Worm (Caenorhabditis elegans) whole organism, L2 larva: Measurements from ENCODE around the gene M88.4.

ENCODE experiments used
- C34F6.9 ChIP-seq: fragments of 150-350 bp; optimal IDR thresholded peaks from 2 replicates; lab custom pipeline; 2014; ENCODE audit warnings: missing biosample characterization, missing genetic modification characterization
- F13H6.1 ChIP-seq: sonication (generic microtip); optimal IDR thresholded peaks from 2 replicates; lab custom pipeline; 2016; ENCODE audit warnings: missing genetic modification characterization, missing compliant biosample characterization
- Y55F3AM.14 ChIP-seq: fragments of 200-800 bp; sonication (Bioruptor generic); optimal IDR thresholded peaks from 2 replicates; lab custom pipeline; 2018; ENCODE audit warnings: mild to moderate bottlenecking, missing genetic modification characterization, missing compliant biosample characterization
- ama-1 ChIP-seq: fragments of 150-350 bp; optimal IDR thresholded peaks from 2 replicates; lab custom pipeline; 2018; ENCODE audit warnings: inconsistent platforms
- ceh-82 ChIP-seq: fragments of 150-350 bp; optimal IDR thresholded peaks from 2 replicates; lab custom pipeline; 2014; ENCODE audit warnings: missing biosample characterization, missing genetic modification characterization
- crh-2 ChIP-seq: sonication (generic microtip); optimal IDR thresholded peaks from 2 replicates; lab custom pipeline; 2017; ENCODE audit warnings: missing biosample characterization, missing genetic modification characterization
- egl-27 ChIP-seq: sonication (generic microtip); optimal IDR thresholded peaks from 3 replicates; lab custom pipeline; 2017; ENCODE audit warnings: missing biosample characterization, missing genetic modification reagents, missing genetic modification characterization
- fos-1 ChIP-seq: fragments of 150-350 bp; optimal IDR thresholded peaks from 2 replicates; lab custom pipeline; 2014; ENCODE audit warnings: missing biosample characterization, missing genetic modification characterization
- gmeb-1 ChIP-seq: fragments of 150-350 bp; optimal IDR thresholded peaks from 2 replicates; lab custom pipeline; 2014; ENCODE audit warnings: missing biosample characterization, missing genetic modification characterization
- lin-13 ChIP-seq: fragments of 150-350 bp; optimal IDR thresholded peaks from 2 replicates; lab custom pipeline; 2014; ENCODE audit warnings: missing biosample characterization, missing genetic modification reagents, missing genetic modification characterization
- lsy-2 ChIP-seq, 2 experiments: fragments of 150-350 bp in 1 of 2; sonication (generic microtip) in 1 of 2; optimal IDR thresholded peaks; 2 replicates each; lab custom pipeline; 2014 to 2017; ENCODE audit warnings: missing biosample characterization in 2 of 2, missing genetic modification characterization in 2 of 2
- mdl-1 ChIP-seq, 2 experiments: fragments of 150-350 bp in 1 of 2; sonication (generic microtip) in 1 of 2; optimal IDR thresholded peaks; 2 replicates each; lab custom pipeline; 2017; ENCODE audit warnings: missing biosample characterization in 2 of 2, missing genetic modification characterization in 2 of 2
- nhr-10 ChIP-seq: sonication (generic microtip); optimal IDR thresholded peaks from 2 replicates; lab custom pipeline; 2017; ENCODE audit warnings: missing biosample characterization, missing genetic modification characterization
- nhr-12 ChIP-seq: fragments of 150-350 bp; optimal IDR thresholded peaks from 2 replicates; lab custom pipeline; 2014; ENCODE audit warnings: missing biosample characterization, missing genetic modification characterization
- nhr-129 ChIP-seq: fragments of 150-350 bp; optimal IDR thresholded peaks from 2 replicates; lab custom pipeline; 2014; ENCODE audit warnings: missing biosample characterization, missing genetic modification characterization
- nhr-21 ChIP-seq: fragments of 150-350 bp; optimal IDR thresholded peaks from 2 replicates; lab custom pipeline; 2014; ENCODE audit warnings: missing biosample characterization, missing genetic modification characterization
- nhr-25 ChIP-seq: fragments of 150-350 bp; sonication (generic microtip); optimal IDR thresholded peaks from 3 replicates; lab custom pipeline; 2014; ENCODE audit warnings: missing biosample characterization, missing genetic modification characterization
- nhr-77 ChIP-seq: fragments of 150-350 bp; optimal IDR thresholded peaks from 2 replicates; lab custom pipeline; 2014; ENCODE audit warnings: missing biosample characterization, missing genetic modification characterization
- peb-1 ChIP-seq: fragments of 150-350 bp; optimal IDR thresholded peaks from 2 replicates; lab custom pipeline; 2014; ENCODE audit warnings: missing biosample characterization, missing genetic modification characterization
- skn-1 ChIP-seq: sonication (generic microtip); optimal IDR thresholded peaks from 2 replicates; lab custom pipeline; 2017; ENCODE audit warnings: missing biosample characterization, missing genetic modification characterization
- sma-3 ChIP-seq: sonication (generic microtip); optimal IDR thresholded peaks from 2 replicates; lab custom pipeline; 2016; ENCODE audit warnings: missing genetic modification reagents, missing genetic modification characterization, missing compliant biosample characterization
- sma-9 ChIP-seq, 2 experiments: fragments of 150-350 bp in 1 of 2; sonication (generic microtip) in 1 of 2; optimal IDR thresholded peaks; 2 replicates each; lab custom pipeline; 2014 to 2016; ENCODE audit warnings: missing genetic modification characterization in 2 of 2, mild to moderate bottlenecking in 1 of 2, missing biosample characterization in 1 of 2, missing compliant biosample characterization in 1 of 2, missing genetic modification reagents in 1 of 2, moderate library complexity in 1 of 2
- snpc-4 ChIP-seq: fragments of 150-350 bp; optimal IDR thresholded peaks from 2 replicates; lab custom pipeline; 2014; ENCODE audit warnings: missing biosample characterization, missing genetic modification characterization
- unc-55 ChIP-seq: fragments of 150-350 bp; sonication (generic microtip); optimal IDR thresholded peaks from 3 replicates; lab custom pipeline; 2014; ENCODE audit warnings: missing biosample characterization, missing genetic modification reagents, missing genetic modification characterization
- unc-62 ChIP-seq: fragments of 150-350 bp; optimal IDR thresholded peaks from 2 replicates; lab custom pipeline; 2014; ENCODE audit warnings: missing biosample characterization, missing genetic modification reagents, missing genetic modification characterization
- zag-1 ChIP-seq: fragments of 150-350 bp; optimal IDR thresholded peaks from 2 replicates; lab custom pipeline; 2014; ENCODE audit warnings: missing biosample characterization, missing genetic modification characterization

Gene M88.4

DNA sequence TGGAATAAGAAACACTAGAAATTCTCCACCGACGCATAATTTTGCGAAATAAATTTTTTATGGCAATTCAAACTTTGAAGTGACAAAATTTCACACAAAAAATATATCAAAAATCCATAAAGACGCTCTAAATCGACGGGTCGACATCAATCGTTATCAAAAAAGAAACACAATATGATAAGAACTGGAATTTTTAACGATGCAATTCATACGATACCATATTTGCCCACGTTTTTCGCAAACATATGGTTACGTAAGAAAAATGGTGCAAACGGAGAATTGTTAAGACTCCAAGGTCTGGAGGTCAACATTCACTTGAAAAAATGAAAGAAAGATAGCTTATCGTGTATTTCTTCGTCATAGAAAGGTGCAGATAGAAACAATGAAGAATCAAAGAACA lies 42.7 kb upstream of the M88.4 start:
- TF ChIP-seq nhr-25 (tag; lab: Kevin White, UChicago) (no peak), sma-3 (GFP tag; lab: Kevin White, UChicago) (no peak), snpc-4 (tag; lab: Kevin White, UChicago) (no peak), sma-9 (GFP tag; optimal IDR thresholded peaks at IDR 0.05; lab: Kevin White, UChicago) (peak; percentile 73), sma-9 (tag; optimal IDR thresholded peaks at IDR 0.05; lab: Kevin White, UChicago) (no peak), fos-1 (tag; lab: Kevin White, UChicago) (peak; percentile 69), lsy-2 (tag; optimal IDR thresholded peaks at IDR 0.05; lab: Kevin White, UChicago) (no peak), skn-1 (no peak)

DNA sequence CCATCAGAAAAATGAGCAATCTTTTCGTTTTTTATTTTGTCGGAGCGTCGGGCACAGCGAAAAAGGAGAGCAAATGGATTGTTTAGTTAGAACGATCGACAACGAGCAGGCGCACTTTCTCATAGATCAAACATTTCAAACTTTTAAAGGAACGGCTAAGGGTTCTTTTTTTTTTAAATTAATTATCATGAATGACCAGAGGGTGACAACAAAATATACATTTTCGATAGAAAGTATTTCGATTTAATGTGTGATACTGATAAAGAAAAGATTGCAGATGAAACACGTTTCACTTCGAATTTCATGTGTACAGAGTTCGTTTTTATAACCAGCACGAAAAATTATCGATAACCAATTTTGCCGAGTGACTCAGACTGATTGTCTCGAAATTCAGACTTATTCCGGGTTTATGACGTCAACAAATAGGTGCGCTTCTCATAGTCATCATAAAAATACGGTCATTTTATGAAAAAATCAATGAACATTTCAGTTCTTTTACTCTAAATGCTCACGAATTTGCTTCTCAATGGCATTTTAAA lies 42.2 kb upstream of the M88.4 start:
- peak; percentile 28 for TF ChIP-seq crh-2 (tag; lab: Kevin White, UChicago)
- TF ChIP-seq mdl-1 (tag; optimal IDR thresholded peaks at IDR 0.05; lab: Kevin White, UChicago): no peak
- no peak for TF ChIP-seq Y55F3AM.14 (GFP tag; lab: Kevin White, UChicago)
- TF ChIP-seq nhr-25 (tag; lab: Kevin White, UChicago): no peak
- peak; percentile 89 for TF ChIP-seq fos-1 (tag; lab: Kevin White, UChicago)
- no peak for TF ChIP-seq egl-27 (tag; lab: Kevin White, UChicago)
- TF ChIP-seq sma-9 (GFP tag; optimal IDR thresholded peaks at IDR 0.05; lab: Kevin White, UChicago): peak; percentile 42
- no peak for TF ChIP-seq sma-9 (tag; optimal IDR thresholded peaks at IDR 0.05; lab: Kevin White, UChicago)

DNA sequence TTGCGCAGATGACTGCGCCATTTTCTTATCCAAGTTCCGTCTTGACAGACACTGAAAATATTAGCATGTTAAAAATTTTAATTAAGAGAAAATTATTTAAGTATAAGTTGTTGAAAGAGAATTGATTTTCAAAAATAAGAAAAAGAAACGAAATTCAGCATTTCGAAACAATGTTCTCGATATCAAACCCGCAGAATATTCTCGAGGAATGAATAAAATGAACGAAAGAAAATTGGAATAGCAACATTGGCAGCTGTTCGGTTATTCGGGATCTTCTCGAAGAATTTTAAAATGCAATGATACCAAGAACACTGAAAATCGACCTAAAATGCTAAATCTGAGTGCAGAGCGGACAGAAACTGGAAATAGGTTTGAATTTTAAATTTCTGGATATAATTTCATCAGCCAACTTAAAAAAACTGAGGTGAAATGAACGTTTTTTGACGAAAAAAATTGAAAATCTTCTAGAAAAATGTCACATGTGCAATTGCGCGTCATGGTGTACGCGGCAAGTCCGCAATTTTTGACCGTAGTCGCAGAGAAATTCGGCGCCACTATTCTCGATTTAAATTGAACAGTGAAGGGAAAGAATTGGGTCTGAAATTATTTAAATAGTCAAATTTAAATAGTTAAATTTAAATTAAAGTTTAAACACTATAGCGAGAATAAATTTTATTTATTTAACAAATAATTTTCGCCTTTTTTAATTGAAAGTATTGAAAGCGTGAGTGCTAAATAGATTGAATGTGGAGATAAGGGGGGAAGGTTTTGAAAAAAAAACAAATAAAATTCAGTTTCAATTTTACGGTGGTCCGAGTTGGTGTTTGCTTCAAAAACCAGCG lies 40.6 kb upstream of the M88.4 start, which contains the start of the genes cct-5 and F25F2.1:
cct-5 (minus strand) TSS at position 51 of the 842 bp plus-strand sequence.
F25F2.1 (plus strand) TSS at position 792 of the 842 bp plus-strand sequence.
- TF ChIP-seq lin-13 (GFP tag; lab: Kevin White, UChicago) (peak; percentile 51), unc-62 (GFP tag; lab: Kevin White, UChicago) (no peak), nhr-12 (tag; lab: Kevin White, UChicago) (no peak), egl-27 (tag; lab: Kevin White, UChicago) (no peak), nhr-10 (tag; lab: Kevin White, UChicago) (no peak), nhr-129 (tag; lab: Kevin White, UChicago) (peak; percentile 57), C34F6.9 (tag; lab: Kevin White, UChicago) (peak; percentile 76), ama-1 (lab: Kevin White, UChicago) (peak; percentile 37), unc-55 (peak; percentile 76), sma-9 (GFP tag; optimal IDR thresholded peaks at IDR 0.05; lab: Kevin White, UChicago) (peak; percentile 49), sma-9 (tag; optimal IDR thresholded peaks at IDR 0.05; lab: Kevin White, UChicago) (no peak), gmeb-1 (tag; lab: Kevin White, UChicago) (peak; percentile 76), sma-3 (GFP tag; lab: Kevin White, UChicago) (peak; percentile 36), lsy-2 (tag; optimal IDR thresholded peaks at IDR 0.05; lab: Kevin White, UChicago) (peak; percentile 61 to 95), F13H6.1 (peak; percentile 19), skn-1 (no peak), nhr-25 (tag; lab: Kevin White, UChicago) (no peak), peb-1 (tag; lab: Kevin White, UChicago) (no peak), fos-1 (tag; lab: Kevin White, UChicago) (peak; percentile 23), zag-1 (no peak), snpc-4 (tag; lab: Kevin White, UChicago) (peak; percentile 23), nhr-21 (tag; lab: Kevin White, UChicago) (no peak), crh-2 (tag; lab: Kevin White, UChicago) (peak; percentile 71), nhr-77 (no peak)

DNA sequence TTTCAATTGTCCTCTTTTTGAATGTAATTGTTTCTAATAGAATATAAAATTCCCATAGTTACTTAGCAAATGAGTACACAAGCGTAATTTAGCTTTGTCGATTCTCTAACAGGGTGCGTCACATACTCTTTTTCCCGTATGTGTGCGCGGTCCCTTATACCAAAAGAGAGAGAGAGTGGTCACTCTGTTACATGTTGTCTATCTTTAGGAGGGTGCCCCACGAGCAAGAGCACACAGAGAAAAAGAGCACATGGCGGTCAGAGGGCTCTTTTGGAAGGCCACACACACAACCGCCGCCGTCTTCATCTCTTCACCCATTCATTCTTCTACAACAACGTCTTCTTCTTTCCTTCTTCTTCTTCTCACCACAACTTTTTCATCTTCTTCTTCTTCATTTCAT lies 34.9 kb upstream of the M88.4 start:
- peak in 1 of 2 experiments; percentile 4 for TF ChIP-seq mdl-1 (tag; optimal IDR thresholded peaks at IDR 0.05; lab: Kevin White, UChicago)
- no peak for TF ChIP-seq fos-1 (tag; lab: Kevin White, UChicago)
- TF ChIP-seq unc-55: peak; percentile 31
- TF ChIP-seq ceh-82 (tag; lab: Kevin White, UChicago): no peak
- TF ChIP-seq F13H6.1: peak; percentile 71
- peak; percentile 48 for TF ChIP-seq nhr-129 (tag; lab: Kevin White, UChicago)
- TF ChIP-seq C34F6.9 (tag; lab: Kevin White, UChicago): peak; percentile 33
- TF ChIP-seq lsy-2 (tag; optimal IDR thresholded peaks at IDR 0.05; lab: Kevin White, UChicago): peak in 1 of 2 experiments; percentile 18

DNA sequence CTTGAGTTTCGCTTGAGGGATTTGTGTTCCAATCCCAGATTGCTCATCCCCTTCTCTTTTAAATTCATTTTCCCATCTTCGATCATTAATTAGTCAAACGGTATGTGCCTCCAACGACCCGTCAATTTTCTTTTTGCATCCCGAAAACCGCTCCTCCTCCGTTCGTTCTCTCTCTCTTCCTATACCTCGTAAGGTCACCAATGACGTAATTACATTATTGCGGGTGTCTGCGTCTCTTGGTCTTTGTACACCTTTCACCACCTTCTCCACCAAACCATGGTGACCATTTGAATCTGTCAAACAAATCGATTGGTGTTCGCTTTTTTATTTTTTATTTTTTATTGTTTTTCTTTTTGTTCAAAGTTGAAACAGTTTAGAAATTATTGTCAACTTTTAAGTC lies 33.7 kb upstream of the M88.4 start:
- no peak for TF ChIP-seq zag-1
- TF ChIP-seq ama-1 (lab: Kevin White, UChicago): no peak
